Worm (Caenorhabditis elegans): ENCODE data around the gene pkg-2.
A peak's percentile ranks its signal among the peaks of the same experiment; 100 is the strongest.

pkg-2 gene

DNA sequence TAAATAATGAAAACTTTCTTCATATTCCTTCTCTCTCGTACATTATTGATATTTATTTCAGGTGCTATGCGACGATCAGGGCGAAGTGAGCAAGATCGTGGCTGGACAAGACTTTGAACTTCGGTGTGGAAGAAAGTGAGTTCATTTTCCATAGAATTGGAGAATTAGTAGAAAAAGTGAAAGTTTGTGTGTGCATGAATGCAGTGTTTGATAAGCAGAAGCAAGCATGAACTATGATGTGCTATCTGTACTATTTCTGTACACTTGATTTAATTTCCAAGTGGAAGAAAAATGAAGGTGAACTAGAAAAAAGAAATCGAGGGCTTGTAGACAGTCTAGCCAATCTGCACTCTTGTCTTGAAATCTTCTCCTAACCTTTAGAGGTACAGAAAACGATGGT is 11.3 kb downstream of the pkg-2 start (continued):
- TF ChIP-seq zip-2 (tag; optimal IDR thresholded peaks at IDR 0.05) = no peak
- TF ChIP-seq nhr-10 (tag; optimal IDR thresholded peaks at IDR 0.05) = peak; percentile 72
- TF ChIP-seq daf-12 (tag; optimal IDR thresholded peaks at IDR 0.05) = no peak
- TF ChIP-seq dpl-1 (GFP tag; optimal IDR thresholded peaks at IDR 0.05) = no peak
- TF ChIP-seq ceh-32 (tag; optimal IDR thresholded peaks at IDR 0.05; ENCODE audit: poor library complexity) = no peak
- TF ChIP-seq aly-2 (tag; optimal IDR thresholded peaks at IDR 0.05) = no peak
- peak; percentile 69 for TF ChIP-seq nhr-28 (tag; optimal IDR thresholded peaks at IDR 0.05)
- no peak for TF ChIP-seq mdt-29 (GFP tag; IDR thresholded peaks at IDR 0.05)
- peak; percentile 13 for TF ChIP-seq nhr-102 (tag; optimal IDR thresholded peaks at IDR 0.05)
- no peak for TF ChIP-seq rbr-2 (tag; optimal IDR thresholded peaks at IDR 0.05)
- no peak for TF ChIP-seq lir-3 (tag; optimal IDR thresholded peaks at IDR 0.05)
- no peak for TF ChIP-seq zip-11 (GFP tag; IDR thresholded peaks at IDR 0.05)
- TF ChIP-seq fkh-10 (GFP tag; optimal IDR thresholded peaks at IDR 0.05) = no peak
- TF ChIP-seq snpc-4 (tag; optimal IDR thresholded peaks at IDR 0.05) = no peak
- TF ChIP-seq ces-1 (GFP tag; optimal IDR thresholded peaks at IDR 0.05) = no peak
- no peak for TF ChIP-seq egl-27 (tag; optimal IDR thresholded peaks at IDR 0.05)
- TF ChIP-seq dmd-6 (GFP tag; IDR thresholded peaks at IDR 0.05) = peak; percentile 91
- no peak for TF ChIP-seq php-3 (GFP tag; IDR thresholded peaks at IDR 0.05)
- TF ChIP-seq ZK546.5 (tag; optimal IDR thresholded peaks at IDR 0.05) = no peak
- no peak for TF ChIP-seq ceh-28 (tag; optimal IDR thresholded peaks at IDR 0.05)
- TF ChIP-seq mdl-1 (tag; optimal IDR thresholded peaks at IDR 0.05) = peak in 1 of 2 experiments; percentile 32
- TF ChIP-seq daf-16 (GFP tag; optimal IDR thresholded peaks at IDR 0.05) = no peak
- peak; percentile 63 for TF ChIP-seq daf-16 (tag; optimal IDR thresholded peaks at IDR 0.05)

DNA sequence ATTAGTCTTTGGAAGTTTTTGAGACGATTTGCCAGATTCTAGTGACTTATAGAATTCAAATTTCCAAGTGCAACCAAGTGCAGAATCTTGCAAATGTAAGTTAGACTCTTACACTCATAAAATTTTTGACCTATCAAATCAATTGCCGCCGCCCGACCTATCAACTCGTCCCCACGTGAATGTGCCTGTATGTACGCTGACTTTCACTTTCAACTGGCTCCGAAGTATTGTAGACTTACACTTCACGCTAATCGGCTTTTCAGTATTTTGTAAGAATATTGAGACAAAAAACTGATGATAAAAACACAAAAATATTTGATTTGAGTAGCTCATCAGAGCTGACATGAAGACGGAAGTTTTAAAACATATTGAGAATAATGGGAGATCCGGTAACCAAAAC is 12.1 kb downstream of the pkg-2 start:
- TF ChIP-seq lin-39 (tag; optimal IDR thresholded peaks at IDR 0.05) = no peak
- TF ChIP-seq zip-11 (GFP tag; IDR thresholded peaks at IDR 0.05) = no peak
- TF ChIP-seq F10B5.3 (tag; optimal IDR thresholded peaks at IDR 0.05) = no peak
- no peak for TF ChIP-seq T26A8.4 (GFP tag; IDR thresholded peaks at IDR 0.05)
- no peak for TF ChIP-seq ama-1 (optimal IDR thresholded peaks at IDR 0.05)
- TF ChIP-seq dmd-6 (GFP tag; IDR thresholded peaks at IDR 0.05) = peak; percentile 87
- peak; percentile 66 for TF ChIP-seq tra-1 (GFP tag; IDR thresholded peaks at IDR 0.05)
- no peak for TF ChIP-seq Y48G9A.11 (GFP tag; IDR thresholded peaks at IDR 0.05)
- TF ChIP-seq ztf-7 (tag; optimal IDR thresholded peaks at IDR 0.05) = no peak
- TF ChIP-seq tag-97 (GFP tag; IDR thresholded peaks at IDR 0.05) = no peak
- TF ChIP-seq snpc-1.2 (GFP tag; IDR thresholded peaks at IDR 0.05) = no peak
- no peak for TF ChIP-seq ZK337.2 (GFP tag; IDR thresholded peaks at IDR 0.05)
- TF ChIP-seq unc-62 (GFP tag; optimal IDR thresholded peaks at IDR 0.05 in 1 of 2) = no peak
- TF ChIP-seq unc-62 (tag; optimal IDR thresholded peaks at IDR 0.05) = no peak
- no peak for TF ChIP-seq vab-7 (GFP tag; IDR thresholded peaks at IDR 0.05)
- TF ChIP-seq nhr-25 (tag; optimal IDR thresholded peaks at IDR 0.05; ENCODE audit: borderline replicate concordance, insufficient read depth) = no peak
- TF ChIP-seq D1046.2 (GFP tag; IDR thresholded peaks at IDR 0.05) = no peak
- no peak for TF ChIP-seq duxl-1 (tag; optimal IDR thresholded peaks at IDR 0.05; ENCODE audit: poor library complexity)
- TF ChIP-seq ctbp-1 (GFP tag; IDR thresholded peaks at IDR 0.05) = no peak
- no peak for TF ChIP-seq madf-5 (GFP tag; IDR thresholded peaks at IDR 0.05)
- TF ChIP-seq nhr-111 (GFP tag; optimal IDR thresholded peaks at IDR 0.05) = no peak
- no peak for TF ChIP-seq lin-29 (GFP tag; IDR thresholded peaks at IDR 0.05)
- no peak for TF ChIP-seq mdl-1 (tag; optimal IDR thresholded peaks at IDR 0.05)
- TF ChIP-seq mdt-29 (GFP tag; IDR thresholded peaks at IDR 0.05) = no peak
- no peak for TF ChIP-seq dpl-1 (GFP tag; optimal IDR thresholded peaks at IDR 0.05)
- no peak for TF ChIP-seq saeg-2 (GFP tag; IDR thresholded peaks at IDR 0.05)
- no peak for TF ChIP-seq hmg-1.1 (GFP tag; IDR thresholded peaks at IDR 0.05)
- no peak for TF ChIP-seq lin-13 (GFP tag; optimal IDR thresholded peaks at IDR 0.05)
- 0 out of 2 replicates have a peak, but pooled peaks have one; percentile 46 for TF ChIP-seq mxl-2 (GFP tag; conservative IDR thresholded peaks at IDR 0.05)
- no peak for TF ChIP-seq R02D3.7 (tag; optimal IDR thresholded peaks at IDR 0.05)
- TF ChIP-seq mes-2 (tag; optimal IDR thresholded peaks at IDR 0.05; ENCODE audit: poor library complexity, severe bottlenecking) = peak; percentile 5
- TF ChIP-seq lir-3 (tag; optimal IDR thresholded peaks at IDR 0.05) = no peak
- no peak for TF ChIP-seq ceh-32 (tag; optimal IDR thresholded peaks at IDR 0.05; ENCODE audit: poor library complexity)
- TF ChIP-seq T20F7.1 (GFP tag; optimal IDR thresholded peaks at IDR 0.05) = no peak
- no peak for TF ChIP-seq zfp-2 (tag; optimal IDR thresholded peaks at IDR 0.05)
